Worm (Caenorhabditis elegans) whole organism, L3 larva: Measurements from ENCODE around the gene dars-2.
A peak's percentile ranks its signal among the peaks of the same experiment; 100 is the strongest.

ENCODE experiments used
- R02D3.7 ChIP-seq: fragments of 150-350 bp; optimal IDR thresholded peaks from 2 replicates; lab custom pipeline; 2014; ENCODE audit warnings: missing biosample characterization, missing genetic modification characterization
- ZK546.5 ChIP-seq: sonication (generic microtip); optimal IDR thresholded peaks from 2 replicates; lab custom pipeline; 2017; ENCODE audit warnings: missing biosample characterization, missing genetic modification characterization
- aly-2 ChIP-seq: fragments of 150-350 bp; optimal IDR thresholded peaks from 2 replicates; lab custom pipeline; 2014; ENCODE audit warnings: missing biosample characterization, missing genetic modification characterization
- ama-1 ChIP-seq: fragments of 150-350 bp; optimal IDR thresholded peaks from 2 replicates; lab custom pipeline; 2018
- ceh-16 ChIP-seq: sonication (generic microtip); optimal IDR thresholded peaks from 2 replicates; lab custom pipeline; 2017; ENCODE audit warnings: missing biosample characterization, missing genetic modification characterization
- ceh-28 ChIP-seq: fragments of 150-350 bp; optimal IDR thresholded peaks from 2 replicates; lab custom pipeline; 2014; ENCODE audit warnings: missing biosample characterization, missing genetic modification reagents, missing genetic modification characterization
- ceh-82 ChIP-seq: fragments of 150-350 bp; optimal IDR thresholded peaks from 2 replicates; lab custom pipeline; 2014; ENCODE audit warnings: missing biosample characterization, missing genetic modification characterization
- ceh-9 ChIP-seq: sonication (generic microtip); optimal IDR thresholded peaks from 2 replicates; lab custom pipeline; 2018; ENCODE audit warnings: missing biosample characterization, missing genetic modification characterization
- daf-12 ChIP-seq: fragments of 150-350 bp; optimal IDR thresholded peaks from 2 replicates; lab custom pipeline; 2014; ENCODE audit warnings: missing biosample characterization, missing genetic modification reagents, missing genetic modification characterization
- egl-27 ChIP-seq: sonication (generic microtip); optimal IDR thresholded peaks from 4 replicates; lab custom pipeline; 2017; ENCODE audit warnings: missing biosample characterization, missing genetic modification reagents, missing genetic modification characterization
- egl-5 ChIP-seq: fragments of 150-350 bp; optimal IDR thresholded peaks from 2 replicates; lab custom pipeline; 2017; ENCODE audit warnings: missing biosample characterization, missing genetic modification reagents, missing genetic modification characterization, inconsistent platforms
- elt-1 ChIP-seq: fragments of 150-350 bp; optimal IDR thresholded peaks from 2 replicates; lab custom pipeline; 2014; ENCODE audit warnings: missing biosample characterization, missing genetic modification characterization
- elt-2 ChIP-seq: sonication (generic microtip); optimal IDR thresholded peaks from 2 replicates; lab custom pipeline; 2016; ENCODE audit warnings: missing genetic modification reagents, mild to moderate bottlenecking, missing genetic modification characterization, missing compliant biosample characterization
- elt-3 ChIP-seq, 3 experiments: fragments of 150-350 bp in 1 of 3; sonication (generic microtip) in 2 of 3; optimal IDR thresholded peaks; 2 replicates in 2 of 3; 4 replicates in 1 of 3; lab custom pipeline; 2014 to 2017; ENCODE audit warnings: missing biosample characterization in 3 of 3, missing genetic modification characterization in 3 of 3
- eor-1 ChIP-seq, 2 experiments: fragments of 150-350 bp; optimal IDR thresholded peaks; 2 replicates each; lab custom pipeline; 2014 to 2018; ENCODE audit warnings: missing biosample characterization in 2 of 2, missing genetic modification characterization in 2 of 2
- fkh-10 ChIP-seq: sonication (generic microtip); optimal IDR thresholded peaks from 2 replicates; lab custom pipeline; 2017; ENCODE audit warnings: missing biosample characterization, missing genetic modification reagents, missing genetic modification characterization
- fkh-2 ChIP-seq: fragments of 150-350 bp; optimal IDR thresholded peaks from 2 replicates; lab custom pipeline; 2014; ENCODE audit warnings: missing biosample characterization, missing genetic modification reagents, missing genetic modification characterization
- fos-1 ChIP-seq: fragments of 150-350 bp; optimal IDR thresholded peaks from 2 replicates; lab custom pipeline; 2014; ENCODE audit warnings: missing biosample characterization, missing genetic modification characterization
- hmg-11 ChIP-seq: sonication (generic microtip); optimal IDR thresholded peaks from 2 replicates; lab custom pipeline; 2016; ENCODE audit warnings: missing genetic modification characterization, missing compliant biosample characterization
- jun-1 ChIP-seq: fragments of 150-350 bp; optimal IDR thresholded peaks from 2 replicates; lab custom pipeline; 2014; ENCODE audit warnings: missing biosample characterization, missing genetic modification reagents, missing genetic modification characterization
- lin-15B ChIP-seq: fragments of 150-350 bp; optimal IDR thresholded peaks from 2 replicates; lab custom pipeline; 2014; ENCODE audit warnings: missing biosample characterization, missing genetic modification characterization
- lin-39 ChIP-seq: fragments of 150-350 bp; optimal IDR thresholded peaks from 2 replicates; lab custom pipeline; 2018; ENCODE audit warnings: missing biosample characterization, missing genetic modification reagents, missing genetic modification characterization
- lsy-12 ChIP-seq: sonication (generic microtip); optimal IDR thresholded peaks from 2 replicates; lab custom pipeline; 2016; ENCODE audit warnings: mild to moderate bottlenecking, missing genetic modification characterization, missing compliant biosample characterization
- mdl-1 ChIP-seq: fragments of 150-350 bp; optimal IDR thresholded peaks from 2 replicates; lab custom pipeline; 2014; ENCODE audit warnings: missing biosample characterization, missing genetic modification characterization
- mml-1 ChIP-seq: fragments of 150-350 bp; sonication (generic microtip); optimal IDR thresholded peaks from 3 replicates; lab custom pipeline; 2014; ENCODE audit warnings: missing biosample characterization, missing genetic modification characterization
- nfya-1 ChIP-seq: sonication (generic microtip); optimal IDR thresholded peaks from 2 replicates; lab custom pipeline; 2017; ENCODE audit warnings: missing genetic modification characterization, mild to moderate bottlenecking, missing compliant biosample characterization, antibody characterized with exemption, moderate library complexity; ENCODE audit not compliant: insufficient read depth
- nhr-11 ChIP-seq: fragments of 150-350 bp; optimal IDR thresholded peaks from 2 replicates; lab custom pipeline; 2014; ENCODE audit warnings: missing biosample characterization, missing genetic modification characterization
- nhr-12 ChIP-seq: fragments of 150-350 bp; optimal IDR thresholded peaks from 2 replicates; lab custom pipeline; 2014; ENCODE audit warnings: missing biosample characterization, missing genetic modification characterization
- nhr-23 ChIP-seq: fragments of 150-350 bp; optimal IDR thresholded peaks from 2 replicates; lab custom pipeline; 2014; ENCODE audit warnings: missing biosample characterization, missing genetic modification reagents, missing genetic modification characterization
- nhr-237 ChIP-seq: fragments of 150-350 bp; optimal IDR thresholded peaks from 2 replicates; lab custom pipeline; 2014; ENCODE audit warnings: missing biosample characterization, missing genetic modification characterization
- nhr-25 ChIP-seq: sonication (generic microtip); optimal IDR thresholded peaks from 2 replicates; lab custom pipeline; 2017; ENCODE audit warnings: missing biosample characterization, missing genetic modification characterization
- nhr-28 ChIP-seq: fragments of 150-350 bp; optimal IDR thresholded peaks from 2 replicates; lab custom pipeline; 2014; ENCODE audit warnings: missing biosample characterization, missing genetic modification characterization
- nhr-43 ChIP-seq: sonication (generic microtip); optimal IDR thresholded peaks from 2 replicates; lab custom pipeline; 2016; ENCODE audit warnings: mild to moderate bottlenecking, missing genetic modification characterization, missing compliant biosample characterization; ENCODE audit not compliant: poor library complexity, severe bottlenecking
- nhr-67 ChIP-seq: fragments of 150-350 bp; optimal IDR thresholded peaks from 2 replicates; lab custom pipeline; 2014; ENCODE audit warnings: missing biosample characterization, missing genetic modification characterization
- nhr-76 ChIP-seq: fragments of 150-350 bp; sonication (generic microtip); optimal IDR thresholded peaks from 5 replicates; lab custom pipeline; 2014; ENCODE audit warnings: missing biosample characterization, missing genetic modification characterization
- nhr-77 ChIP-seq: fragments of 150-350 bp; optimal IDR thresholded peaks from 2 replicates; lab custom pipeline; 2014; ENCODE audit warnings: missing biosample characterization, missing genetic modification characterization
- pha-4 ChIP-seq: fragments of 150-350 bp; optimal IDR thresholded peaks from 2 replicates; lab custom pipeline; 2014; ENCODE audit warnings: missing biosample characterization, missing genetic modification reagents, missing genetic modification characterization
- pqm-1 ChIP-seq: fragments of 150-350 bp; optimal IDR thresholded peaks from 2 replicates; lab custom pipeline; 2017; ENCODE audit warnings: missing biosample characterization, missing genetic modification characterization, inconsistent platforms
- sea-2 ChIP-seq: fragments of 150-350 bp; sonication (generic microtip); optimal IDR thresholded peaks from 4 replicates; lab custom pipeline; 2014; ENCODE audit warnings: missing biosample characterization, missing genetic modification reagents, missing genetic modification characterization
- skn-1 ChIP-seq: fragments of 150-350 bp; optimal IDR thresholded peaks from 2 replicates; lab custom pipeline; 2014; ENCODE audit warnings: missing biosample characterization, missing genetic modification characterization
- snpc-4 ChIP-seq: fragments of 150-350 bp; optimal IDR thresholded peaks from 2 replicates; lab custom pipeline; 2014; ENCODE audit warnings: missing biosample characterization, missing genetic modification characterization
- tbx-2 ChIP-seq: sonication (generic microtip); optimal IDR thresholded peaks from 2 replicates; lab custom pipeline; 2016; ENCODE audit warnings: mild to moderate bottlenecking, missing genetic modification characterization, missing compliant biosample characterization
- unc-39 ChIP-seq: sonication (generic microtip); optimal IDR thresholded peaks from 4 replicates; lab custom pipeline; 2017; ENCODE audit warnings: missing biosample characterization, missing genetic modification characterization
- unc-62 ChIP-seq: fragments of 150-350 bp; sonication (generic microtip); optimal IDR thresholded peaks from 4 replicates; lab custom pipeline; 2014; ENCODE audit warnings: missing biosample characterization, missing genetic modification reagents, missing genetic modification characterization
- zag-1 ChIP-seq: fragments of 150-350 bp; optimal IDR thresholded peaks from 2 replicates; lab custom pipeline; 2014; ENCODE audit warnings: missing biosample characterization, missing genetic modification characterization
- ztf-11 ChIP-seq: fragments of 150-350 bp; optimal IDR thresholded peaks from 2 replicates; lab custom pipeline; 2014; ENCODE audit warnings: missing biosample characterization, missing genetic modification characterization
- ztf-4 ChIP-seq: fragments of 150-350 bp; optimal IDR thresholded peaks from 2 replicates; lab custom pipeline; 2014; ENCODE audit warnings: missing biosample characterization, missing genetic modification characterization

The dars-2 gene

DNA sequence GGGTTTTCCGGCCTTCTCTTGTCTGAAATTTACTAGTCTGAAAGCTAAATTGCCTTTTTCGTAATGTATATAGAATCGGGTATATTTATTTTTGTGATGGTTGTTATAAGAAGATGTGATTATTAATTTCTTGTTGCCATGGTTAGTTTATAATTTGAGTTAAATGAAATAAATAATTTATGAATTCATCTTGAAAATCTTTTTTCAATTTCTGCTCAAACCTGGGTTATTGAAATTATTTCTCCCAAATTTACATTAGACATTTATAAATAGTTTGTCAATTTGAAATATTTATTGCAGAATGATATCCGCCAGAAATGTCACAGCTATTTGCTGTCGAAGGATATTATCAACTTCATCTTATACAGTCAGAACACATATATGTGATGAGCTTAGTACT is at the start of gene dars-2:
Gene dars-2, plus strand, starts transcription at position 301 of the 400 bp plus-strand sequence.
- no peak for TF ChIP-seq pqm-1 (tag; lab: Kevin White, UChicago)

DNA sequence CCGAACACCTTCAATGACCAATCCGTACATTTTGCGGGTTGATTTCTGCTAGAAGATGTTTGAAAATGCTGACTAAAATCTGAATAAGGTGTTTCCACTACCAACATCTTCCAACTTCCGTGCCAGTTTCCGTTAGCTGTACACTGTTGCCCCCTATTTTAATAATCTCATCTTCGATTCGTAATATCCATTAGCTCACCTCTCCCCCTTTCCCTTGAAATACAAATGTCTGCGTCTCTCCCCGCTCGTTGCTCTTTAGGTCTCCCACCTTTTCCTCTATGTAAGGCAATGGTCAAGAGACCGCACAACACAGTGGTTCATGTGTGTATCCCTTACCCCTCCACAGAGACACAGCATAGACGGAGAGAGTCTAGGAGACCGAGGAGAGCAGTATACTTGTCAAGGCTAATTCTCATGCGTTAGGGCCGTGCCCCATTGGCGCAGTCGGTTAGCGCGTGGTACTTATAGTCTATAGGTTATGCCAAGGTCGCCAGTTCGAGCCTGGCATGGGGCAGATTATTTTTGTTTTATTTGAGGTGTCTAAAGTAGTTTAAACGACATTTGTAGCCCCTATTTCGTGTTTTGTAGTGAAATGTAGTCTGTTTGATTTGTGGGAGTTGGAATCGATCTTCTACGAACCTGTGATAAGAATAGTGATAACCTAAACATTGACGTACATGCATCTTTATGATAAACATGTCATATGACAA is 46.6 kb upstream of the dars-2 start, which contains the start of gene gcy-33:
Gene gcy-33, minus strand, starts transcription at position 51 of the 710 bp plus-strand sequence.
- TF ChIP-seq fos-1 (tag; lab: Kevin White, UChicago) (peak; percentile 62), aly-2 (tag; lab: Kevin White, UChicago) (peak; percentile 16), elt-2 (tag; lab: Kevin White, UChicago) (peak; percentile 94), R02D3.7 (tag; lab: Kevin White, UChicago) (peak; percentile 64), zag-1 (no peak), nhr-43 (peak; percentile 91), mdl-1 (no peak), lin-15B (no peak), egl-27 (tag; lab: Kevin White, UChicago) (peak; percentile 80), elt-1 (tag; lab: Kevin White, UChicago) (no peak), ztf-11 (no peak), skn-1 (tag; lab: Kevin White, UChicago) (no peak), lin-39 (tag; lab: Kevin White, UChicago) (peak; percentile 81), nhr-12 (tag; lab: Kevin White, UChicago) (no peak), lsy-12 (peak; percentile 84), eor-1 (tag; optimal IDR thresholded peaks at IDR 0.05; lab: Kevin White, UChicago) (no peak), nfya-1 (peak; percentile 78), nhr-25 (tag; lab: Kevin White, UChicago) (peak; percentile 71), fkh-2 (no peak), nhr-67 (tag; lab: Kevin White, UChicago) (no peak), fkh-10 (GFP tag; lab: Kevin White, UChicago) (no peak), tbx-2 (tag; lab: Kevin White, UChicago) (peak; percentile 78), mml-1 (no peak), daf-12 (tag; lab: Kevin White, UChicago) (no peak), egl-5 (tag; lab: Kevin White, UChicago) (peak; percentile 75), ceh-9 (tag; lab: Kevin White, UChicago) (no peak), ZK546.5 (tag; lab: Kevin White, UChicago) (no peak), ceh-28 (tag; lab: Kevin White, UChicago) (peak; percentile 67), nhr-28 (tag; lab: Kevin White, UChicago) (no peak), ama-1 (lab: Kevin White, UChicago) (no peak), ceh-82 (peak; percentile 61), nhr-23 (tag; lab: Kevin White, UChicago) (peak; percentile 48), hmg-11 (peak; percentile 99), nhr-76 (tag; lab: Kevin White, UChicago) (peak; percentile 6), nhr-237 (tag; lab: Kevin White, UChicago) (no peak), unc-62 (no peak), sea-2 (GFP tag; lab: Kevin White, UChicago) (peak; percentile 60), nhr-77 (peak; percentile 36), snpc-4 (tag; lab: Kevin White, UChicago) (peak; percentile 30), ceh-16 (no peak), ztf-4 (tag; lab: Kevin White, UChicago) (peak; percentile 15), pha-4 (tag; lab: Kevin White, UChicago) (peak; percentile 79), jun-1 (tag; lab: Kevin White, UChicago) (peak; percentile 65), nhr-11 (no peak), unc-39 (tag; lab: Kevin White, UChicago) (no peak), pqm-1 (tag; lab: Kevin White, UChicago) (peak; percentile 97), elt-3 (tag; optimal IDR thresholded peaks at IDR 0.05; lab: Kevin White, UChicago) (no peak)
- TF ChIP-seq, all 47 proteins: peak for 24
